Fruit fly (Drosophila melanogaster) S2 (cell line): Measurements from ENCODE around the gene Obp73a.

Experiments
- CG8478 ChIP-seq: fragments of >200 bp; optimal IDR thresholded peaks from 2 replicates; lab custom pipeline; 2018
- CTCF ChIP-seq, 2 experiments: fragments of >200 bp; optimal IDR thresholded peaks; 2 replicates each; lab custom pipeline; 2018

- no peak for TF ChIP-seq CTCF (optimal IDR thresholded peaks at IDR 0.05; lab: Kevin White, UChicago)
- TF ChIP-seq CG8478 (lab: Kevin White, UChicago): no peak
Observed at dm6 chr3L:16984813-16985387, 40.7 kb downstream of the Obp73a start.
